Worm (Caenorhabditis elegans) whole organism, L4/young adult: Measurements from ENCODE around the gene spo-11.

Source experiments
- W03F9.2 ChIP-seq: fragments of 150-350 bp; optimal IDR thresholded peaks from 2 replicates; lab custom pipeline; 2014; ENCODE audit warnings: missing biosample characterization, missing genetic modification characterization
- him-1 ChIP-seq: sonication (generic microtip); optimal IDR thresholded peaks from 2 replicates; lab custom pipeline; 2016; ENCODE audit warnings: missing genotype, missing genetic modification reagents, missing genetic modification characterization, missing compliant biosample characterization

ce11 chrIV:11142314-11143227 is 17.9 kb upstream of the spo-11 start, which contains the start of gene skih-2:
- no peak for TF ChIP-seq him-1 (tag; lab: Kevin White, UChicago)
- TF ChIP-seq W03F9.2, result peak; percentile 14
